Fruit fly (Drosophila melanogaster) Kc167 (cell line): ENCODE measurements around the gene CG45060.

Experiments
- h ChIP-seq: fragments of >200 bp; optimal IDR thresholded peaks from 3 replicates; lab custom pipeline; 2018; ENCODE audit warnings: missing external identifiers
- psq ChIP-seq: fragments of >200 bp; optimal IDR thresholded peaks from 2 replicates; lab custom pipeline; 2017; ENCODE audit warnings: missing external identifiers

dm6 chrX:9868510-9869248 is at the start of gene CG45060:
- TF ChIP-seq psq (lab: Kevin White, UChicago) (no peak), h (lab: Kevin White, UChicago) (no peak)
